Worm (Caenorhabditis elegans) whole organism, midembryonic: ENCODE measurements around the gene R11G10.3.

Source experiments
- cog-1 ChIP-seq: sonication (generic microtip); optimal IDR thresholded peaks from 2 replicates; lab custom pipeline; 2016; ENCODE audit warnings: missing genetic modification characterization, missing compliant biosample characterization
- klf-2 ChIP-seq: fragments of 200-800 bp; sonication (Bioruptor generic); conservative IDR thresholded peaks from 2 replicates; pipeline ENCODE4 v1.3.6; 2022; ENCODE audit warnings: missing genetic modification reagents, missing genetic modification characterization, missing compliant biosample characterization
- med-1 ChIP-seq: sonication (generic microtip); optimal IDR thresholded peaks from 2 replicates; lab custom pipeline; 2017; ENCODE audit warnings: missing genetic modification characterization, mild to moderate bottlenecking, missing compliant biosample characterization, antibody characterized with exemption, missing genetic modification reagents; ENCODE audit not compliant: insufficient read depth
- ref-1 ChIP-seq: fragments of 200-800 bp; sonication (Bioruptor generic); conservative IDR thresholded peaks from 2 replicates; pipeline ENCODE4 v1.3.6; 2022; ENCODE audit warnings: missing genetic modification reagents, missing genetic modification characterization, missing compliant biosample characterization
- ztf-23 ChIP-seq: fragments of 200-800 bp; sonication (Bioruptor generic); IDR thresholded peaks from 2 replicates; pipeline ENCODE4 v1.3.6; 2022; ENCODE audit warnings: missing genetic modification reagents, missing genetic modification characterization, missing compliant biosample characterization

ce11 chrV:13485732-13486131 lies 37.6 kb upstream of the R11G10.3 start:
- TF ChIP-seq cog-1 (tag; lab: Kevin White, UChicago) (no peak), ztf-23 (GFP tag; lab: Robert Waterston, UW) (no peak), klf-2 (GFP tag; lab: Robert Waterston, UW) (no peak), ref-1 (GFP tag; lab: Robert Waterston, UW) (no peak), med-1 (GFP tag; lab: Kevin White, UChicago) (no peak)
